Worm (Caenorhabditis elegans) whole organism, L1 larva: ENCODE data around the gene K07E8.7.

Experiments
- aha-1 ChIP-seq: fragments of 150-350 bp; optimal IDR thresholded peaks from 2 replicates; lab custom pipeline; 2014; ENCODE audit warnings: missing biosample characterization, missing genetic modification characterization
- aly-2 ChIP-seq: fragments of 150-350 bp; optimal IDR thresholded peaks from 2 replicates; lab custom pipeline; 2014; ENCODE audit warnings: missing biosample characterization, missing genetic modification characterization
- egl-27 ChIP-seq, 2 experiments: fragments of 150-350 bp in 1 of 2; sonication (generic microtip); optimal IDR thresholded peaks; 3 replicates each; lab custom pipeline; 2017 to 2018; ENCODE audit warnings: missing biosample characterization in 2 of 2, missing genetic modification characterization in 2 of 2, missing genetic modification reagents in 2 of 2
- irx-1 ChIP-seq: sonication (generic microtip); optimal IDR thresholded peaks from 2 replicates; lab custom pipeline; 2016; ENCODE audit warnings: missing genetic modification characterization, missing compliant biosample characterization
- nhr-19 ChIP-seq: fragments of 200-800 bp; sonication (Bioruptor generic); conservative IDR thresholded peaks from 2 replicates; pipeline ENCODE4 v1.3.6; 2022; ENCODE audit warnings: missing genetic modification characterization, missing compliant biosample characterization
- nhr-28 ChIP-seq: fragments of 150-350 bp; optimal IDR thresholded peaks from 2 replicates; lab custom pipeline; 2014; ENCODE audit warnings: missing biosample characterization, missing genetic modification characterization
- skn-1 ChIP-seq: fragments of 150-350 bp; optimal IDR thresholded peaks from 2 replicates; lab custom pipeline; 2014; ENCODE audit warnings: missing biosample characterization, missing genetic modification characterization
- snpc-4 ChIP-seq: fragments of 150-350 bp; optimal IDR thresholded peaks from 2 replicates; lab custom pipeline; 2014; ENCODE audit warnings: missing biosample characterization, missing genetic modification characterization
- sox-4 ChIP-seq: sonication (generic microtip); optimal IDR thresholded peaks from 2 replicates; lab custom pipeline; 2016; ENCODE audit warnings: missing genetic modification characterization, missing compliant biosample characterization
- unc-130 ChIP-seq: fragments of 150-350 bp; optimal IDR thresholded peaks from 2 replicates; lab custom pipeline; 2017; ENCODE audit warnings: missing biosample characterization, missing genetic modification characterization, inconsistent platforms
- unc-62 ChIP-seq: fragments of 150-350 bp; optimal IDR thresholded peaks from 2 replicates; lab custom pipeline; 2014; ENCODE audit warnings: missing biosample characterization, missing genetic modification reagents, missing genetic modification characterization
- zag-1 ChIP-seq: fragments of 150-350 bp; optimal IDR thresholded peaks from 2 replicates; lab custom pipeline; 2014; ENCODE audit warnings: missing biosample characterization, missing genetic modification characterization
- ztf-11 ChIP-seq, 2 experiments: sonication (generic microtip); optimal IDR thresholded peaks; 2 replicates each; lab custom pipeline; 2016 to 2017; ENCODE audit warnings: missing genetic modification characterization in 2 of 2, missing biosample characterization in 1 of 2, missing compliant biosample characterization in 1 of 2
- ztf-4 ChIP-seq: fragments of 150-350 bp; optimal IDR thresholded peaks from 2 replicates; lab custom pipeline; 2014; ENCODE audit warnings: missing biosample characterization, missing genetic modification characterization

- TF ChIP-seq aly-2 (tag; lab: Kevin White, UChicago) (no peak), snpc-4 (tag; lab: Kevin White, UChicago) (no peak), unc-62 (GFP tag; lab: Kevin White, UChicago) (no peak), sox-4 (tag; lab: Kevin White, UChicago) (no peak), aha-1 (no peak), unc-130 (tag; lab: Kevin White, UChicago) (no peak), ztf-4 (tag; lab: Kevin White, UChicago) (no peak), nhr-28 (tag; lab: Kevin White, UChicago) (no peak), egl-27 (tag; optimal IDR thresholded peaks at IDR 0.05; lab: Kevin White, UChicago) (no peak), irx-1 (tag; lab: Kevin White, UChicago) (no peak), ztf-11 (tag; optimal IDR thresholded peaks at IDR 0.05; lab: Kevin White, UChicago) (no peak), zag-1 (tag; lab: Kevin White, UChicago) (no peak), nhr-19 (no peak), skn-1 (tag; lab: Kevin White, UChicago) (no peak)
Observed at ce11 chrII:591110-591509, 59.1 kb downstream of the K07E8.7 start, which contains the start of gene W08F4.10.
